Fruit fly (Drosophila melanogaster): ENCODE measurements around the gene CG10137.

DNA sequence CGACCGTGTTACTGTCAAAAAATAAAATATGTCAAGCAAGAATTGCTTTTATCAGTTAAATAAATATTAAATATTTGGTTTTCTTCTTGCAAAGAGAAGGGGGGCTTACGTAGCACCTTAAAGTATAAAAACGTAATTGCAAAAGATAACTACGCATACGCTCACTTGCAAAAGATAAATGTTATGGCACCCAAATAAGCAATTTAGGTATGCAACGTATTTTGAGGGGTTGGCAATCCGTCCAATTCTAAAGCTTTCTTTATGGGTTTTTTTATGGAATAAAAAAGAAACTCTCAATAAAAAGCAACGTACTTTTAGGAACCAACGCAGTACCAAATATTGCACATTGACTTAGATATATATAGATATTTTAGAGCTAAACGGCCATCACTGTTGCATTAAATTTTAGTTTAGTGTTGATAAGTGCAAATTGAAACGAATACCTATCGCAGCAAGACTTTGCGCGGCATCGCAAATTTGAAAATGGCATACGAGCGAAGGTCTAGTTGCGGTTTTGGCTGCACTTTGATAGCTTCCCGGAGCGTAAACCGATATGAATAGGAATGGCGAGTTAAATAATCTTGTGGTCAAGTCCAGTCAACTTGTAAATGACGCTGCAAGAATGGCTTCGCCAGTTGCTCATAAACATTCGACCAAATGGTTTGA lies 38.9 kb downstream of the CG10137 start, which contains the start of gene CG13077:
- TF ChIP-seq CrebA (GFP tag; optimal IDR thresholded peaks at IDR 0.05; ENCODE audit: borderline replicate concordance), result no peak
- no peak for TF ChIP-seq OdsH (GFP tag; optimal IDR thresholded peaks at IDR 0.05)
- no peak for TF ChIP-seq lola (GFP tag; optimal IDR thresholded peaks at IDR 0.05)
- TF ChIP-seq Abd-B (GFP tag; optimal IDR thresholded peaks at IDR 0.05), result no peak
- no peak for TF ChIP-seq GATAd (GFP tag; optimal IDR thresholded peaks at IDR 0.05)
- TF ChIP-seq Mio (GFP tag; optimal IDR thresholded peaks at IDR 0.05), result no peak
- no peak for TF ChIP-seq dmrt93B (GFP tag; optimal IDR thresholded peaks at IDR 0.05)
- no peak for TF ChIP-seq rgr (GFP tag; optimal IDR thresholded peaks at IDR 0.05)
- no peak for TF ChIP-seq psq (GFP tag; optimal IDR thresholded peaks at IDR 0.05)
- no peak for TF ChIP-seq Sp1 (GFP tag; optimal IDR thresholded peaks at IDR 0.05)
- TF ChIP-seq jim (GFP tag; optimal IDR thresholded peaks at IDR 0.05), result no peak
